Fruit fly (Drosophila melanogaster): ENCODE results near the gene CG6304.

Gene CG6304

dm6 chr2L:17014600-17014999 lies at the start of gene CG6304:
Gene CG6304, minus strand, starts transcription at chr2L:17014700.
- TF ChIP-seq CG17801 (GFP tag; optimal IDR thresholded peaks at IDR 0.05; ENCODE audit: partially characterized antibody): no peak

dm6 chr2L:17051835-17052234 lies 37.3 kb upstream of the CG6304 start:
- TF ChIP-seq CG17801 (GFP tag; optimal IDR thresholded peaks at IDR 0.05; ENCODE audit: partially characterized antibody): no peak

dm6 chr2L:17048181-17048580 lies 33.7 kb upstream of the CG6304 start, which contains the start of gene CG15136:
Gene CG15136, minus strand, starts transcription at chr2L:17048281.
- no peak for TF ChIP-seq CG17801 (GFP tag; optimal IDR thresholded peaks at IDR 0.05; ENCODE audit: partially characterized antibody)

dm6 chr2L:17041211-17041610 lies 26.7 kb upstream of the CG6304 start:
- no peak for TF ChIP-seq CG17801 (GFP tag; optimal IDR thresholded peaks at IDR 0.05; ENCODE audit: partially characterized antibody)

dm6 chr2L:17027503-17027902 lies 13.0 kb upstream of the CG6304 start:
- TF ChIP-seq CG17801 (GFP tag; optimal IDR thresholded peaks at IDR 0.05; ENCODE audit: partially characterized antibody): no peak

dm6 chr2L:16996343-16996742 lies 18.2 kb downstream of the CG6304 start:
- TF ChIP-seq CG17801 (GFP tag; optimal IDR thresholded peaks at IDR 0.05; ENCODE audit: partially characterized antibody): no peak

- TF ChIP-seq CG17801 (GFP tag; optimal IDR thresholded peaks at IDR 0.05; ENCODE audit: partially characterized antibody): no peak
These were observed 29.8 kb downstream of the CG6304 start, which contains the start of gene CG31806 for dm6 chr2L:16984678-16985077. Gene CG31806, plus strand, starts transcription at chr2L:16984978.

- no peak for TF ChIP-seq CG17801 (GFP tag; optimal IDR thresholded peaks at IDR 0.05; ENCODE audit: partially characterized antibody)
These were observed 32.3 kb downstream of the CG6304 start, which contains the start of gene CG44406 for dm6 chr2L:16982201-16982600. Gene CG44406, minus strand, starts transcription at chr2L:16982301.

- TF ChIP-seq CG17801 (GFP tag; optimal IDR thresholded peaks at IDR 0.05; ENCODE audit: partially characterized antibody): no peak
These were observed 41.7 kb downstream of the CG6304 start, which contains the start of gene beat-IIIb for dm6 chr2L:16972788-16973187. Gene beat-IIIb, plus strand, starts transcription at chr2L:16973091.

All from ovary, adult (tissue).